Worm (Caenorhabditis elegans): ENCODE data around the gene tsp-3.
A peak's percentile ranks its signal among the peaks of the same experiment; 100 is the strongest.

Gene tsp-3

DNA sequence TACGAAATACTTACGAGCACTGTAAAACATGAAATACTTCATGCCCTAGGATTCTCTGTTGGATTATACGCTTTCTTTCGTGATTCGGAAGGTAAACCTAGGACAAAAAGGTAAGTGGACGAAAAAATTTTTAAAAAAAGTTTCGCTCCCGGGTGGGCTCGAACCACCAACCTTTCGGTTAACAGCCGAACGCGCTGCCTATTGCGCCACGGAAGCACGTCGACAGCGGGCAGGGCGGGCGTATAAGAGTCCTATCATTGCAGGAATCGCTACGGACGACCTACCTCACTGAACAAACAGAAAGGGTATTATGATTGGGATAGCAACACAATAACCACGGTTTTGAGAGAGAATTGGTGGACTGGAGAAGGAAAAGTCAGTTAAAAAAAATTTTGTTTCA, 12.6 kb downstream of the tsp-3 start (continued):
- TF ChIP-seq ekl-4 (GFP tag; IDR thresholded peaks at IDR 0.05) (0 out of 2 replicates have a peak, but pooled peaks have one; percentile 14), ceh-40 (GFP tag; IDR thresholded peaks at IDR 0.05) (no peak), pha-4 (tag; optimal IDR thresholded peaks at IDR 0.05) (no peak), rcor-1 (GFP tag; IDR thresholded peaks at IDR 0.05) (no peak), gei-17 (GFP tag; optimal IDR thresholded peaks at IDR 0.05) (no peak), athp-1 (tag; optimal IDR thresholded peaks at IDR 0.05) (no peak), ztf-26 (tag; optimal IDR thresholded peaks at IDR 0.05) (no peak), B0336.3 (GFP tag; IDR thresholded peaks at IDR 0.05) (no peak), lin-26 (GFP tag; IDR thresholded peaks at IDR 0.05) (peak; percentile 60; the same call in 1 of the 2 replicates), attf-6 (GFP tag; IDR thresholded peaks at IDR 0.05) (no peak), nfya-1 (tag; optimal IDR thresholded peaks at IDR 0.05; ENCODE audit: borderline replicate concordance, insufficient read depth) (no peak), snpc-1.3 (tag; optimal IDR thresholded peaks at IDR 0.05; ENCODE audit: insufficient read depth) (peak; percentile 5), hsf-1 (GFP tag; IDR thresholded peaks at IDR 0.05) (no peak), C06A6.2 (GFP tag; conservative IDR thresholded peaks at IDR 0.05) (0 out of 2 replicates have a peak, but pooled peaks have one; percentile 12), cebp-1 (GFP tag; IDR thresholded peaks at IDR 0.05) (no peak), cebp-1 (tag; optimal IDR thresholded peaks at IDR 0.05) (peak; percentile 63), bed-1 (GFP tag; IDR thresholded peaks at IDR 0.05) (no peak), F57C9.4 (tag; optimal IDR thresholded peaks at IDR 0.05) (no peak), rpc-1 (optimal IDR thresholded peaks at IDR 0.05) (peak; percentile 48), rpc-1 (tag; optimal IDR thresholded peaks at IDR 0.05) (peak; percentile 35), cebp-2 (GFP tag; IDR thresholded peaks at IDR 0.05) (no peak), dpl-1 (GFP tag; optimal IDR thresholded peaks at IDR 0.05) (no peak), nhr-120 (GFP tag; IDR thresholded peaks at IDR 0.05) (no peak), ceh-100 (GFP tag; IDR thresholded peaks at IDR 0.05) (no peak), ztf-22 (GFP tag; optimal IDR thresholded peaks at IDR 0.05) (no peak), unc-130 (GFP tag; optimal IDR thresholded peaks at IDR 0.05) (no peak), ceh-91 (GFP tag; IDR thresholded peaks at IDR 0.05) (no peak), hrde-1 (tag; optimal IDR thresholded peaks at IDR 0.05; ENCODE audit: borderline replicate concordance) (no peak), K11D2.4 (GFP tag; IDR thresholded peaks at IDR 0.05) (0 out of 2 replicates have a peak, but pooled peaks have one; percentile 21), ceh-27 (GFP tag; optimal IDR thresholded peaks at IDR 0.05) (no peak), Y56A3A.18 (GFP tag; IDR thresholded peaks at IDR 0.05) (no peak), unc-62 (GFP tag; optimal IDR thresholded peaks at IDR 0.05) (no peak), akir-1 (GFP tag; optimal IDR thresholded peaks at IDR 0.05) (peak; percentile 13), T07F8.4 (tag; optimal IDR thresholded peaks at IDR 0.05) (no peak), zfh-2 (GFP tag; conservative IDR thresholded peaks at IDR 0.05) (peak; percentile 59), dox-1 (GFP tag; IDR thresholded peaks at IDR 0.05) (peak; percentile 79), nfyb-1 (GFP tag; IDR thresholded peaks at IDR 0.05) (0 out of 2 replicates have a peak, but pooled peaks have one; percentile 30), chd-7 (tag; optimal IDR thresholded peaks at IDR 0.05) (no peak), ZK185.1 (tag; optimal IDR thresholded peaks at IDR 0.05; ENCODE audit: poor library complexity, severe bottlenecking) (peak; percentile 42), F52B5.7 (tag; optimal IDR thresholded peaks at IDR 0.05) (no peak), tbx-9 (tag; optimal IDR thresholded peaks at IDR 0.05; ENCODE audit: borderline replicate concordance) (no peak), ztf-18 (tag; optimal IDR thresholded peaks at IDR 0.05) (no peak), hmg-20 (GFP tag; IDR thresholded peaks at IDR 0.05) (no peak), Y79H2A.3 (GFP tag; conservative IDR thresholded peaks at IDR 0.05) (no peak), B0035.1 (tag; optimal IDR thresholded peaks at IDR 0.05) (no peak), hmg-1.2 (GFP tag; IDR thresholded peaks at IDR 0.05) (peak; percentile 72), F37B4.10 (GFP tag; IDR thresholded peaks at IDR 0.05) (no peak), F23B12.7 (tag; optimal IDR thresholded peaks at IDR 0.05; ENCODE audit: insufficient read depth) (peak; percentile 40), F49E8.2 (tag; optimal IDR thresholded peaks at IDR 0.05; ENCODE audit: insufficient read depth) (no peak)
